Fruit fly (Drosophila melanogaster) whole organism, embryonic: ENCODE results near the gene CG18788.

Experiments used
- Adf1 ChIP-seq: fragments of 200-800 bp; sonication (Bioruptor generic); IDR thresholded peaks from 2 replicates; pipeline ENCODE4 v1.3.6; 2022; ENCODE audit warnings: missing biosample characterization, missing genetic modification characterization
- Atf6 ChIP-seq: fragments of 200-800 bp; sonication (Bioruptor generic); IDR thresholded peaks from 2 replicates; pipeline ENCODE4 v1.3.6; 2022; ENCODE audit warnings: missing biosample characterization, missing genetic modification characterization
- CG11696 ChIP-seq: fragments of 200-800 bp; sonication (Bioruptor generic); IDR thresholded peaks from 2 replicates; pipeline ENCODE4 v1.3.6; 2022; ENCODE audit warnings: missing biosample characterization, missing genetic modification characterization
- CG12155 ChIP-seq: fragments of 200-800 bp; sonication (Bioruptor generic); optimal IDR thresholded peaks from 3 replicates; lab custom pipeline; 2016; ENCODE audit warnings: missing biosample characterization, missing genetic modification characterization
- CG14860 ChIP-seq: fragments of 200-800 bp; sonication (Bioruptor generic); IDR thresholded peaks from 3 replicates; pipeline ENCODE4 v1.3.6; 2022; ENCODE audit warnings: missing biosample characterization, missing genetic modification characterization; ENCODE audit not compliant: partially characterized antibody
- CG15479 ChIP-seq: fragments of 200-800 bp; sonication (Bioruptor generic); optimal IDR thresholded peaks from 3 replicates; lab custom pipeline; 2019; ENCODE audit warnings: missing biosample characterization, mild to moderate bottlenecking, missing genetic modification characterization, moderate library complexity
- CG17186 ChIP-seq: fragments of 200-800 bp; sonication (Bioruptor generic); optimal IDR thresholded peaks from 3 replicates; lab custom pipeline; 2017; ENCODE audit warnings: missing biosample characterization, missing genetic modification reagents, missing genetic modification characterization
- CG17912 ChIP-seq: fragments of 200-800 bp; sonication (Bioruptor generic); optimal IDR thresholded peaks from 2 replicates; lab custom pipeline; 2018; ENCODE audit warnings: missing biosample characterization, mild to moderate bottlenecking, missing genetic modification characterization
- CG32772 ChIP-seq: fragments of 200-800 bp; sonication (Bioruptor generic); IDR thresholded peaks from 2 replicates; pipeline ENCODE4 v1.3.6; 2022; ENCODE audit warnings: missing biosample characterization, missing genetic modification characterization
- CG33557 ChIP-seq: fragments of 200-800 bp; sonication (Bioruptor generic); optimal IDR thresholded peaks from 2 replicates; lab custom pipeline; 2019; ENCODE audit warnings: missing biosample characterization, mild to moderate bottlenecking, missing genetic modification characterization, moderate library complexity
- CG34224 ChIP-seq: fragments of 200-800 bp; sonication (Bioruptor generic); IDR thresholded peaks from 3 replicates; pipeline ENCODE4 v1.3.6; 2022; ENCODE audit warnings: missing biosample characterization, missing genetic modification characterization; ENCODE audit not compliant: partially characterized antibody
- CG3726 ChIP-seq: fragments of 200-800 bp; sonication (Bioruptor generic); IDR thresholded peaks from 3 replicates; pipeline ENCODE4, ENCODE4 v1.3.6; 2022; ENCODE audit warnings: missing biosample characterization, missing genetic modification characterization
- CG3995 ChIP-seq: fragments of 200-800 bp; sonication (Bioruptor generic); optimal IDR thresholded peaks from 3 replicates; lab custom pipeline; 2016; ENCODE audit warnings: missing biosample characterization, missing genetic modification characterization
- CG4854 ChIP-seq: fragments of 200-800 bp; sonication (Bioruptor generic); optimal IDR thresholded peaks from 2 replicates; lab custom pipeline; 2016; ENCODE audit warnings: missing biosample characterization, missing genetic modification characterization, inconsistent platforms
- CG7556 ChIP-seq: fragments of 200-800 bp; sonication (Bioruptor generic); optimal IDR thresholded peaks from 2 replicates; lab custom pipeline; 2017; ENCODE audit warnings: missing biosample characterization, mild to moderate bottlenecking, missing genetic modification characterization
- CG7987 ChIP-seq: fragments of 200-800 bp; sonication (Bioruptor generic); optimal IDR thresholded peaks from 2 replicates; lab custom pipeline; 2018; ENCODE audit warnings: missing biosample characterization, mild to moderate bottlenecking, missing genetic modification characterization, moderate library complexity
- CG8089 ChIP-seq: fragments of 200-800 bp; sonication (Bioruptor generic); optimal IDR thresholded peaks from 3 replicates; lab custom pipeline; 2016; ENCODE audit warnings: missing biosample characterization, missing genetic modification characterization
- CG8359 ChIP-seq: fragments of 200-800 bp; sonication (Bioruptor generic); optimal IDR thresholded peaks from 2 replicates; lab custom pipeline; 2017; ENCODE audit warnings: missing biosample characterization, mild to moderate bottlenecking, missing genetic modification characterization, borderline replicate concordance
- CG8388 ChIP-seq: fragments of 200-800 bp; sonication (Bioruptor generic); optimal IDR thresholded peaks from 2 replicates; lab custom pipeline; 2019; ENCODE audit warnings: missing biosample characterization, mild to moderate bottlenecking, missing genetic modification characterization, moderate library complexity
- CG8478 ChIP-seq: fragments of >200 bp; optimal IDR thresholded peaks from 2 replicates; lab custom pipeline; 2018
- CG8944 ChIP-seq: fragments of 200-800 bp; sonication (Bioruptor generic); optimal IDR thresholded peaks from 3 replicates; lab custom pipeline; 2016; ENCODE audit warnings: missing biosample characterization, missing genetic modification characterization
- CkIIα-i1 ChIP-seq: fragments of 200-800 bp; sonication (Bioruptor generic); IDR thresholded peaks from 2 replicates; pipeline ENCODE4 v1.3.6; 2022; ENCODE audit warnings: missing biosample characterization, missing genetic modification characterization
- CoRest ChIP-seq: fragments of 200-800 bp; sonication (Bioruptor generic); optimal IDR thresholded peaks from 3 replicates; lab custom pipeline; 2018; ENCODE audit warnings: missing biosample characterization, mild to moderate bottlenecking, missing genetic modification characterization, moderate library complexity
- D ChIP-seq, 2 experiments: fragments of 200-800 bp in 1 of 2; fragments of >200 bp in 1 of 2; sonication (Bioruptor generic) in 1 of 2; optimal IDR thresholded peaks; 2 replicates in 1 of 2; 3 replicates in 1 of 2; lab custom pipeline; 2017; ENCODE audit warnings: mild to moderate bottlenecking in 1 of 2, missing biosample characterization in 1 of 2, missing genetic modification characterization in 1 of 2, missing genetic modification reagents in 1 of 2
- Dad ChIP-seq: fragments of 200-800 bp; sonication (Bioruptor generic); optimal IDR thresholded peaks from 3 replicates; lab custom pipeline; 2016; ENCODE audit warnings: missing biosample characterization, missing genetic modification characterization
- E2f2 ChIP-seq: fragments of 200-800 bp; sonication (Bioruptor generic); IDR thresholded peaks from 2 replicates; pipeline ENCODE4 v1.3.6; 2022; ENCODE audit warnings: missing biosample characterization, missing genetic modification characterization
- HHEX ChIP-seq: fragments of 200-800 bp; sonication (Bioruptor generic); optimal IDR thresholded peaks from 3 replicates; lab custom pipeline; 2017; ENCODE audit warnings: missing biosample characterization, mild to moderate bottlenecking, missing genetic modification characterization, missing genetic modification reagents
- HLH3B ChIP-seq: fragments of 200-800 bp; sonication (Bioruptor generic); IDR thresholded peaks from 2 replicates; pipeline ENCODE4 v1.3.6; 2022; ENCODE audit warnings: missing biosample characterization, missing genetic modification characterization
- MESR4 ChIP-seq: fragments of 200-800 bp; sonication (Bioruptor generic); optimal IDR thresholded peaks from 2 replicates; lab custom pipeline; 2018; ENCODE audit warnings: missing biosample characterization, mild to moderate bottlenecking, missing genetic modification characterization, moderate library complexity
- Myb ChIP-seq: fragments of 200-800 bp; sonication (Bioruptor generic); optimal IDR thresholded peaks from 2 replicates; lab custom pipeline; 2016; ENCODE audit warnings: missing biosample characterization, missing genetic modification characterization
- NC2β ChIP-seq: fragments of 200-800 bp; sonication (Bioruptor generic); optimal IDR thresholded peaks from 2 replicates; lab custom pipeline; 2016; ENCODE audit warnings: missing biosample characterization, missing genetic modification characterization
- Ptx1 ChIP-seq: fragments of 200-800 bp; sonication (Bioruptor generic); IDR thresholded peaks from 2 replicates; pipeline ENCODE4 v1.3.6; 2022; ENCODE audit warnings: missing biosample characterization, missing genetic modification characterization
- Rfx ChIP-seq: fragments of 200-800 bp; sonication (Bioruptor generic); IDR thresholded peaks from 2 replicates; pipeline ENCODE4 v1.3.6; 2022; ENCODE audit warnings: missing biosample characterization, missing genetic modification characterization
- Sox100B ChIP-seq: fragments of 200-800 bp; sonication (Bioruptor generic); optimal IDR thresholded peaks from 3 replicates; lab custom pipeline; 2018; ENCODE audit warnings: missing biosample characterization, mild to moderate bottlenecking, missing genetic modification characterization
- Sry-δ ChIP-seq: fragments of 200-800 bp; sonication (Bioruptor generic); optimal IDR thresholded peaks from 2 replicates; lab custom pipeline; 2016; ENCODE audit warnings: missing biosample characterization, missing genetic modification characterization
- Ssrp ChIP-seq: fragments of 200-800 bp; sonication (Bioruptor generic); optimal IDR thresholded peaks from 2 replicates; lab custom pipeline; 2018; ENCODE audit warnings: missing biosample characterization, mild to moderate bottlenecking, missing genetic modification characterization, moderate library complexity
- cato ChIP-seq: fragments of 200-800 bp; sonication (Bioruptor generic); optimal IDR thresholded peaks from 2 replicates; lab custom pipeline; 2016; ENCODE audit warnings: missing biosample characterization, missing genetic modification characterization, borderline replicate concordance
- cg ChIP-seq: fragments of 200-800 bp; sonication (Bioruptor generic); optimal IDR thresholded peaks from 3 replicates; lab custom pipeline; 2019; ENCODE audit warnings: missing biosample characterization, mild to moderate bottlenecking, missing genetic modification characterization, moderate library complexity
- ci ChIP-seq: fragments of 200-800 bp; sonication (Bioruptor generic); IDR thresholded peaks from 3 replicates; pipeline ENCODE4 v1.3.6; 2022; ENCODE audit warnings: missing biosample characterization, missing genetic modification characterization
- dm ChIP-seq: fragments of 200-800 bp; sonication (Bioruptor generic); optimal IDR thresholded peaks from 3 replicates; lab custom pipeline; 2016; ENCODE audit warnings: missing biosample characterization, missing genetic modification characterization
- exex ChIP-seq: fragments of 200-800 bp; sonication (Bioruptor generic); optimal IDR thresholded peaks from 4 replicates; lab custom pipeline; 2018; ENCODE audit warnings: missing biosample characterization, mild to moderate bottlenecking, missing genetic modification characterization, moderate library complexity
- lov ChIP-seq, 2 experiments: fragments of 200-800 bp in 1 of 2; fragments of >200 bp in 1 of 2; sonication (Bioruptor generic) in 1 of 2; IDR thresholded peaks in 1 of 2; optimal IDR thresholded peaks in 1 of 2; 2 replicates in 1 of 2; 3 replicates in 1 of 2; pipeline versions ENCODE4 v1.3.6 to Lab custom; 2017 to 2022; ENCODE audit warnings: missing biosample characterization in 1 of 2, missing genetic modification characterization in 1 of 2
- odd ChIP-seq: fragments of 200-800 bp; sonication (Bioruptor generic); optimal IDR thresholded peaks from 2 replicates; lab custom pipeline; 2017; ENCODE audit warnings: missing biosample characterization, mild to moderate bottlenecking, missing genetic modification characterization
- sna ChIP-seq: fragments of 200-800 bp; sonication (Bioruptor generic); IDR thresholded peaks from 2 replicates; pipeline ENCODE4 v1.3.6; 2022; ENCODE audit warnings: missing biosample characterization, missing genetic modification characterization; ENCODE audit not compliant: partially characterized antibody
- sug ChIP-seq: fragments of 200-800 bp; optimal IDR thresholded peaks from 2 replicates; lab custom pipeline; 2019; ENCODE audit warnings: missing biosample characterization, mild to moderate bottlenecking, missing genetic modification characterization, moderate library complexity
- trh ChIP-seq: fragments of 200-800 bp; sonication (Bioruptor generic); optimal IDR thresholded peaks from 2 replicates; lab custom pipeline; 2016; ENCODE audit warnings: missing biosample characterization, missing genetic modification characterization
- vvl ChIP-seq: fragments of 200-800 bp; sonication (Bioruptor generic); IDR thresholded peaks from 2 replicates; pipeline ENCODE4 v1.3.6; 2022; ENCODE audit warnings: missing biosample characterization, missing genetic modification characterization
- wor ChIP-seq: fragments of 200-800 bp; sonication (Bioruptor generic); IDR thresholded peaks from 2 replicates; pipeline ENCODE4 v1.3.6; 2022; ENCODE audit warnings: missing biosample characterization, missing genetic modification characterization

Gene CG18788

dm6 chr2L:12011682-12012655, 22.0 kb upstream of the CG18788 start (continued):
- peak; percentile 70 for TF ChIP-seq NC2β
- no peak for TF ChIP-seq wor
- no peak for TF ChIP-seq Adf1 (GFP tag; lab: Robert Waterston, UW)
- TF ChIP-seq CG11696 (GFP tag; lab: Robert Waterston, UW), result no peak
- TF ChIP-seq odd (GFP tag; lab: Kevin White, UChicago), result peak; percentile 20
- TF ChIP-seq vvl, result no peak
- peak; percentile 27 for TF ChIP-seq CG7987
- no peak for TF ChIP-seq Sox100B (GFP tag; lab: Kevin White, UChicago)
- TF ChIP-seq Dad (GFP tag; lab: Kevin White, UChicago), result peak; percentile 79
- TF ChIP-seq dm (GFP tag; lab: Kevin White, UChicago), result peak; percentile 84
- no peak for TF ChIP-seq CkIIα-i1
- peak; percentile 81 for TF ChIP-seq CG7556 (GFP tag; lab: Kevin White, UChicago)
- TF ChIP-seq HLH3B (GFP tag; lab: Robert Waterston, UW), result no peak
- TF ChIP-seq sna (GFP tag; lab: Robert Waterston, UW), result no peak
- TF ChIP-seq Atf6, result no peak
- no peak for TF ChIP-seq ci (GFP tag; lab: Robert Waterston, UW)
- TF ChIP-seq CG8478 (lab: Kevin White, UChicago), result no peak
- TF ChIP-seq CG4854, result peak; percentile 62
- peak; percentile 6 for TF ChIP-seq CG17912 (GFP tag; lab: Kevin White, UChicago)
- peak; percentile 49 for TF ChIP-seq Sry-δ (GFP tag; lab: Kevin White, UChicago)
- peak; percentile 90 for TF ChIP-seq CG15479 (GFP tag; lab: Kevin White, UChicago)
- TF ChIP-seq CG8388 (GFP tag; lab: Kevin White, UChicago), result peak; percentile 29
- peak; percentile 4 for TF ChIP-seq MESR4 (GFP tag; lab: Kevin White, UChicago)
- TF ChIP-seq trh (GFP tag; lab: Kevin White, UChicago), result no peak
- TF ChIP-seq Ptx1 (GFP tag; lab: Robert Waterston, UW), result no peak
- peak; percentile 88 for TF ChIP-seq D (optimal IDR thresholded peaks at IDR 0.05; lab: Kevin White, UChicago)
- TF ChIP-seq D (GFP tag; optimal IDR thresholded peaks at IDR 0.05; lab: Kevin White, UChicago), result peak; percentile 14
- peak; percentile 56 for TF ChIP-seq CG8089 (GFP tag; lab: Kevin White, UChicago)
- TF ChIP-seq CG17186, result peak; percentile 63
- peak; percentile 68 for TF ChIP-seq HHEX (GFP tag; lab: Kevin White, UChicago)
- TF ChIP-seq CG34224, result no peak
- TF ChIP-seq Myb (GFP tag; lab: Kevin White, UChicago), result peak; percentile 56
- TF ChIP-seq cato (GFP tag; lab: Kevin White, UChicago), result no peak
- TF ChIP-seq CG3726, result no peak
- peak; percentile 35 for TF ChIP-seq CG8359 (GFP tag; lab: Kevin White, UChicago)
- peak; percentile 100 for TF ChIP-seq sug
- TF ChIP-seq lov (optimal IDR thresholded peaks at IDR 0.05; lab: Kevin White, UChicago), result no peak
- no peak for TF ChIP-seq lov (GFP tag; IDR thresholded peaks at IDR 0.05; lab: Robert Waterston, UW)
- no peak for TF ChIP-seq E2f2 (GFP tag; lab: Robert Waterston, UW)
- no peak for TF ChIP-seq CG32772
- TF ChIP-seq CG14860, result no peak
- TF ChIP-seq exex (tag; lab: Kevin White, UChicago), result peak; percentile 85
- peak; percentile 87 for TF ChIP-seq CG3995
- TF ChIP-seq Ssrp (tag; lab: Kevin White, UChicago), result no peak
- TF ChIP-seq CG12155 (GFP tag; lab: Kevin White, UChicago), result peak; percentile 70
- TF ChIP-seq CoRest (tag; lab: Kevin White, UChicago), result peak; percentile 58
- peak; percentile 32 for TF ChIP-seq CG33557 (GFP tag; lab: Kevin White, UChicago)
- TF ChIP-seq cg (GFP tag; lab: Kevin White, UChicago), result peak; percentile 37
- no peak for TF ChIP-seq Rfx (GFP tag; lab: Robert Waterston, UW)
- peak; percentile 57 for TF ChIP-seq CG8944
